Worm (Caenorhabditis elegans) whole organism, L4 larva: Measurements from ENCODE around the gene phdh-1.

Source experiments
- D1046.2 ChIP-seq: fragments of 200-800 bp; sonication (Bioruptor generic); IDR thresholded peaks from 2 replicates; pipeline ENCODE4 v1.3.6; 2022; ENCODE audit warnings: missing genetic modification characterization, missing compliant biosample characterization
- F26F4.8 ChIP-seq: fragments of 200-800 bp; sonication (Bioruptor generic); conservative IDR thresholded peaks from 2 replicates; pipeline ENCODE4 v1.3.6; 2022; ENCODE audit warnings: missing genetic modification characterization, missing compliant biosample characterization
- F37D6.2 ChIP-seq: sonication (generic microtip); optimal IDR thresholded peaks from 2 replicates; lab custom pipeline; 2016; ENCODE audit warnings: mild to moderate bottlenecking, missing genetic modification characterization, missing compliant biosample characterization
- F44E2.7 ChIP-seq: fragments of 200-800 bp; sonication (Bioruptor generic); IDR thresholded peaks from 2 replicates; pipeline ENCODE4 v2.1.2; 2022; ENCODE audit warnings: missing genetic modification characterization, missing compliant biosample characterization
- Y48G9A.11 ChIP-seq: fragments of 200-800 bp; sonication (Bioruptor generic); IDR thresholded peaks from 2 replicates; pipeline ENCODE4 v1.3.6; 2022; ENCODE audit warnings: missing genetic modification reagents, missing genetic modification characterization, missing compliant biosample characterization
- Y5F2A.4 ChIP-seq: fragments of 200-800 bp; sonication (Bioruptor generic); optimal IDR thresholded peaks from 2 replicates; lab custom pipeline; 2018; ENCODE audit warnings: mild to moderate bottlenecking, missing genetic modification characterization, missing compliant biosample characterization
- ZK337.2 ChIP-seq: fragments of 200-800 bp; sonication (Bioruptor generic); IDR thresholded peaks from 2 replicates; pipeline ENCODE4 v1.3.6; 2022; ENCODE audit warnings: missing genetic modification reagents, missing genetic modification characterization, missing compliant biosample characterization
- attf-4 ChIP-seq: sonication (generic microtip); optimal IDR thresholded peaks from 3 replicates; lab custom pipeline; 2017; ENCODE audit warnings: missing biosample characterization, missing genetic modification characterization
- ceh-20 ChIP-seq: fragments of 200-800 bp; sonication (Bioruptor generic); IDR thresholded peaks from 2 replicates; pipeline ENCODE4 v1.3.6; 2022; ENCODE audit warnings: missing genetic modification reagents, missing genetic modification characterization, missing compliant biosample characterization
- ceh-44 ChIP-seq: fragments of 200-800 bp; sonication (Bioruptor generic); IDR thresholded peaks from 2 replicates; pipeline ENCODE4 v1.3.6; 2022; ENCODE audit warnings: missing genetic modification reagents, missing genetic modification characterization, missing compliant biosample characterization
- ctbp-1 ChIP-seq: fragments of 200-800 bp; sonication (Bioruptor generic); IDR thresholded peaks from 2 replicates; pipeline ENCODE4 v1.3.6; 2022; ENCODE audit warnings: missing genetic modification reagents, missing genetic modification characterization, missing compliant biosample characterization
- daf-12 ChIP-seq: fragments of 150-350 bp; optimal IDR thresholded peaks from 2 replicates; lab custom pipeline; 2014; ENCODE audit warnings: missing biosample characterization, missing genetic modification reagents, missing genetic modification characterization
- daf-16 ChIP-seq, 3 experiments: sonication (generic microtip); optimal IDR thresholded peaks; 2 replicates each; lab custom pipeline; 2016 to 2017; ENCODE audit warnings: missing genetic modification characterization in 3 of 3, missing genetic modification reagents in 3 of 3, mild to moderate bottlenecking in 2 of 3, missing compliant biosample characterization in 2 of 3, missing biosample characterization in 1 of 3, moderate library complexity in 1 of 3
- daf-19 ChIP-seq: fragments of 200-800 bp; sonication (Bioruptor generic); conservative IDR thresholded peaks from 2 replicates; pipeline ENCODE4 v1.3.6; 2022; ENCODE audit warnings: missing genetic modification characterization, missing compliant biosample characterization
- daf-8 ChIP-seq: fragments of 200-800 bp; sonication (Bioruptor generic); IDR thresholded peaks from 2 replicates; pipeline ENCODE4 v1.3.6; 2022; ENCODE audit warnings: missing genetic modification characterization, missing compliant biosample characterization
- duxl-1 ChIP-seq: sonication (generic microtip); optimal IDR thresholded peaks from 2 replicates; lab custom pipeline; 2016; ENCODE audit warnings: mild to moderate bottlenecking, missing genetic modification characterization, moderate library complexity, missing compliant biosample characterization; ENCODE audit not compliant: poor library complexity
- egl-43 ChIP-seq: fragments of 200-800 bp; sonication (Bioruptor generic); IDR thresholded peaks from 2 replicates; pipeline ENCODE4 v1.3.6; 2022; ENCODE audit warnings: missing genetic modification reagents, missing genetic modification characterization, missing compliant biosample characterization
- hif-1 ChIP-seq, 2 experiments: sonication (generic microtip); optimal IDR thresholded peaks; 2 replicates each; lab custom pipeline; 2016 to 2017; ENCODE audit warnings: missing compliant biosample characterization in 2 of 2, missing genetic modification characterization in 2 of 2, missing genetic modification reagents in 2 of 2, missing genotype in 2 of 2, mild to moderate bottlenecking in 1 of 2
- hlh-11 ChIP-seq: fragments of 200-800 bp; sonication (Bioruptor generic); optimal IDR thresholded peaks from 2 replicates; lab custom pipeline; 2018; ENCODE audit warnings: mild to moderate bottlenecking, missing genetic modification characterization, missing compliant biosample characterization
- hlh-30 ChIP-seq: sonication (generic microtip); optimal IDR thresholded peaks from 2 replicates; lab custom pipeline; 2017; ENCODE audit warnings: antibody characterized with exemption, mild to moderate bottlenecking, missing genetic modification characterization, missing compliant biosample characterization; ENCODE audit not compliant: insufficient read depth
- hmg-1.1 ChIP-seq: fragments of 200-800 bp; sonication (Bioruptor generic); IDR thresholded peaks from 2 replicates; pipeline ENCODE4 v1.3.6; 2022; ENCODE audit warnings: missing genetic modification reagents, missing genetic modification characterization, missing compliant biosample characterization
- jun-1 ChIP-seq: fragments of 150-350 bp; optimal IDR thresholded peaks from 2 replicates; lab custom pipeline; 2014; ENCODE audit warnings: missing biosample characterization, missing genetic modification reagents, missing genetic modification characterization
- lim-7 ChIP-seq: fragments of 200-800 bp; sonication (Bioruptor generic); IDR thresholded peaks from 2 replicates; pipeline ENCODE4 v1.3.6; 2022; ENCODE audit warnings: missing genetic modification characterization, missing compliant biosample characterization
- madf-9 ChIP-seq: fragments of 200-800 bp; sonication (Bioruptor generic); conservative IDR thresholded peaks from 2 replicates; pipeline ENCODE4 v1.3.6; 2022; ENCODE audit warnings: missing genetic modification reagents, missing genetic modification characterization, missing compliant biosample characterization
- mdl-1 ChIP-seq, 2 experiments: fragments of 150-350 bp in 1 of 2; sonication (generic microtip) in 1 of 2; optimal IDR thresholded peaks; 2 replicates each; lab custom pipeline; 2014 to 2017; ENCODE audit warnings: missing biosample characterization in 2 of 2, missing genetic modification characterization in 2 of 2
- mdt-29 ChIP-seq: fragments of 200-800 bp; sonication (Bioruptor generic); IDR thresholded peaks from 2 replicates; pipeline ENCODE4 v1.3.6; 2022; ENCODE audit warnings: missing genetic modification reagents, missing genetic modification characterization, missing compliant biosample characterization
- mep-1 ChIP-seq: fragments of 150-350 bp; sonication (generic microtip); optimal IDR thresholded peaks from 3 replicates; lab custom pipeline; 2014; ENCODE audit warnings: missing biosample characterization, missing genetic modification characterization
- nhr-10 ChIP-seq: fragments of 150-350 bp; optimal IDR thresholded peaks from 2 replicates; lab custom pipeline; 2014; ENCODE audit warnings: missing biosample characterization, missing genetic modification characterization
- nhr-102 ChIP-seq: sonication (generic microtip); optimal IDR thresholded peaks from 2 replicates; lab custom pipeline; 2016; ENCODE audit warnings: mild to moderate bottlenecking, missing genetic modification characterization, moderate library complexity, missing compliant biosample characterization
- nhr-6 ChIP-seq: fragments of 150-350 bp; optimal IDR thresholded peaks from 2 replicates; lab custom pipeline; 2014; ENCODE audit warnings: missing biosample characterization, missing genetic modification characterization
- nhr-76 ChIP-seq: fragments of 150-350 bp; optimal IDR thresholded peaks from 2 replicates; lab custom pipeline; 2014; ENCODE audit warnings: missing biosample characterization, missing genetic modification characterization
- nhr-77 ChIP-seq: fragments of 150-350 bp; optimal IDR thresholded peaks from 2 replicates; lab custom pipeline; 2014; ENCODE audit warnings: missing biosample characterization, missing genetic modification characterization
- pha-4 ChIP-seq, 2 experiments: fragments of 150-350 bp in 1 of 2; fragments of 200-800 bp in 1 of 2; sonication (Bioruptor generic) in 1 of 2; IDR thresholded peaks in 1 of 2; optimal IDR thresholded peaks in 1 of 2; 2 replicates each; pipeline versions ENCODE4 v1.3.6 to Lab custom; 2014 to 2022; ENCODE audit warnings: missing genetic modification characterization in 2 of 2, missing genetic modification reagents in 2 of 2, missing biosample characterization in 1 of 2, missing compliant biosample characterization in 1 of 2
- saeg-2 ChIP-seq: fragments of 200-800 bp; sonication (Bioruptor generic); IDR thresholded peaks from 2 replicates; pipeline ENCODE4 v1.3.6; 2022; ENCODE audit warnings: missing genetic modification reagents, missing genetic modification characterization, missing compliant biosample characterization
- sdz-12 ChIP-seq: fragments of 200-800 bp; sonication (Bioruptor generic); optimal IDR thresholded peaks from 2 replicates; lab custom pipeline; 2018; ENCODE audit warnings: mild to moderate bottlenecking, missing genetic modification characterization, missing compliant biosample characterization
- set-16 ChIP-seq: fragments of 200-800 bp; sonication (Bioruptor generic); IDR thresholded peaks from 2 replicates; pipeline ENCODE4 v1.3.6; 2022; ENCODE audit warnings: missing genetic modification reagents, missing genetic modification characterization, missing compliant biosample characterization
- spr-3 ChIP-seq: fragments of 200-800 bp; sonication (Bioruptor generic); optimal IDR thresholded peaks from 2 replicates; lab custom pipeline; 2018; ENCODE audit warnings: mild to moderate bottlenecking, missing genetic modification characterization, missing compliant biosample characterization
- unc-39 ChIP-seq: sonication (generic microtip); optimal IDR thresholded peaks from 2 replicates; lab custom pipeline; 2017; ENCODE audit warnings: missing biosample characterization, missing genetic modification characterization
- unc-62 ChIP-seq, 3 experiments: fragments of 150-350 bp in 1 of 3; sonication (generic microtip); optimal IDR thresholded peaks in 2 of 3; peaks in 1 of 3; 1 replicate in 1 of 3; 2 replicates in 2 of 3; lab custom pipeline; 2014 to 2017; ENCODE audit warnings: missing biosample characterization in 3 of 3, missing genetic modification characterization in 3 of 3, missing genetic modification reagents in 3 of 3, missing genotype in 1 of 3
- zfp-2 ChIP-seq: sonication (generic microtip); optimal IDR thresholded peaks from 2 replicates; lab custom pipeline; 2016; ENCODE audit warnings: mild to moderate bottlenecking, missing genetic modification characterization, missing compliant biosample characterization
- zfp-3 ChIP-seq: fragments of 200-800 bp; sonication (Bioruptor generic); conservative IDR thresholded peaks from 2 replicates; pipeline ENCODE4 v1.3.6; 2022; ENCODE audit warnings: missing genetic modification reagents, missing genetic modification characterization, missing compliant biosample characterization
- zip-2 ChIP-seq: fragments of 150-350 bp; optimal IDR thresholded peaks from 2 replicates; lab custom pipeline; 2014; ENCODE audit warnings: missing biosample characterization, missing genetic modification characterization
- ztf-11 ChIP-seq: fragments of 150-350 bp; optimal IDR thresholded peaks from 2 replicates; lab custom pipeline; 2014; ENCODE audit warnings: missing biosample characterization, missing genetic modification characterization

The phdh-1 gene

DNA sequence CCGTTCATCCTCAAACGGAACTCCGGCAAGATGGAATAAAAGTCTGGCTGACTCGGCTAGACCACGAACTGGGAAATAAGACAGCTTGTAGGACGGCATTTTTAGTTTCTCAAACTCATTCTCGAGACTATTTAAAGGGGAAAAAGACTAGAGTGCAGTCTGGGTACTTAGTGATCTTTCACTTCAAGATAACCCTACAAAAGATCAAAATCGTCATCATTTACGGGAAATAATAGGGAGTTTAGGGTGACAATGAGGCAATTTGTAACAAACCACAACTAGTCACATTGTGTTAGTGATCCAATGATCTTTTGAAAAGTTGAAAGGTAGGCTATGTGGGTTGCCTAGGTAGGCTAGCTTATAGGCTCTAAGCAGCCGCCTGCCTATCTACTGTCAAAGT, 22.3 kb downstream of the phdh-1 start, which contains the start of gene gst-14:
gst-14 (minus strand) TSS at position 101 of the 400 bp plus-strand sequence.
- TF ChIP-seq Y48G9A.11 (GFP tag; lab: Robert Waterston, UW): no peak
- no peak for TF ChIP-seq hif-1 (tag; optimal IDR thresholded peaks at IDR 0.05; lab: Kevin White, UChicago)
- TF ChIP-seq ZK337.2 (GFP tag; lab: Robert Waterston, UW): no peak
- no peak for TF ChIP-seq attf-4 (tag; lab: Kevin White, UChicago)
- no peak for TF ChIP-seq madf-9 (GFP tag; lab: Robert Waterston, UW)
- no peak for TF ChIP-seq ceh-20
- no peak for TF ChIP-seq hlh-30
- TF ChIP-seq zip-2: no peak
- no peak for TF ChIP-seq lim-7
- no peak for TF ChIP-seq daf-19
- no peak for TF ChIP-seq hmg-1.1 (GFP tag; lab: Robert Waterston, UW)
- no peak for TF ChIP-seq mdt-29 (GFP tag; lab: Robert Waterston, UW)
- no peak for TF ChIP-seq unc-62 (GFP tag; optimal IDR thresholded peaks at IDR 0.05 in 1 of 2; lab: Kevin White, UChicago)
- no peak for TF ChIP-seq unc-62 (tag; optimal IDR thresholded peaks at IDR 0.05; lab: Kevin White, UChicago)
- no peak for TF ChIP-seq daf-8 (GFP tag; lab: Robert Waterston, UW)
- no peak for TF ChIP-seq unc-39 (tag; lab: Kevin White, UChicago)
- TF ChIP-seq D1046.2: no peak
- TF ChIP-seq ceh-44 (GFP tag; lab: Robert Waterston, UW): no peak
- no peak for TF ChIP-seq nhr-77 (tag; lab: Kevin White, UChicago)
- TF ChIP-seq, all 104 proteins: peak for 0

DNA sequence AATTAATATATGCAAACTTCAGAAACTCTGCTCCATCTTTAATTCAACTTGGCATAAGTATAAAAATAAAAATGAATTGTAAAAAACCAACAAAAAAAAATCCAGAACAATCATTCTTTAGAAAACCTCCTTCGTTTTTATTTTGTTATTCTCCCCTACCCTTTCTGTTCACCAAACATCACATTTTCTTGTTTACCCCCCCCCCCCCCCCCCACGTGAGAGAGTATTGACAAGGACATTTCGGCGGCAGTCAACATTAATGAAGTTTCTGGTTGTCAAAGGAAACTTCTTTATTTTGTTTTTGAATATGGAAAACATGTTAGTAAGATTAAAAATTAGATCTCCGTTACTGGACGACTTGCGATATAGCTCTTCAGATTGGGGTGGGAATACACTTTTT, 23.8 kb downstream of the phdh-1 start:
- TF ChIP-seq nhr-6 (tag; lab: Kevin White, UChicago) (no peak), Y5F2A.4 (GFP tag; lab: Kevin White, UChicago) (no peak), daf-8 (GFP tag; lab: Robert Waterston, UW) (no peak), jun-1 (tag; lab: Kevin White, UChicago) (no peak), F37D6.2 (tag; lab: Kevin White, UChicago) (no peak), unc-39 (tag; lab: Kevin White, UChicago) (no peak), daf-12 (tag; lab: Kevin White, UChicago) (no peak), unc-62 (GFP tag; optimal IDR thresholded peaks at IDR 0.05 in 1 of 2; lab: Kevin White, UChicago) (no peak), unc-62 (tag; optimal IDR thresholded peaks at IDR 0.05; lab: Kevin White, UChicago) (no peak), pha-4 (GFP tag; IDR thresholded peaks at IDR 0.05; lab: Robert Waterston, UW) (no peak), pha-4 (tag; optimal IDR thresholded peaks at IDR 0.05; lab: Kevin White, UChicago) (no peak), nhr-10 (tag; lab: Kevin White, UChicago) (no peak), zfp-2 (tag; lab: Kevin White, UChicago) (no peak), F26F4.8 (GFP tag; lab: Robert Waterston, UW) (no peak), nhr-102 (no peak), daf-16 (GFP tag; optimal IDR thresholded peaks at IDR 0.05; lab: Kevin White, UChicago) (no peak), daf-16 (tag; optimal IDR thresholded peaks at IDR 0.05; lab: Kevin White, UChicago) (peak; percentile 90), Y48G9A.11 (GFP tag; lab: Robert Waterston, UW) (no peak), hlh-30 (peak; percentile 18), duxl-1 (tag; lab: Kevin White, UChicago) (no peak), nhr-76 (tag; lab: Kevin White, UChicago) (no peak), ceh-20 (no peak), ctbp-1 (GFP tag; lab: Robert Waterston, UW) (no peak), set-16 (GFP tag; lab: Robert Waterston, UW) (no peak), sdz-12 (GFP tag; lab: Kevin White, UChicago) (no peak), egl-43 (no peak), mdl-1 (tag; optimal IDR thresholded peaks at IDR 0.05; lab: Kevin White, UChicago) (peak in 1 of 2 experiments; percentile 44), ztf-11 (tag; lab: Kevin White, UChicago) (no peak), saeg-2 (GFP tag; lab: Robert Waterston, UW) (no peak), mep-1 (tag; lab: Kevin White, UChicago) (no peak), hif-1 (tag; optimal IDR thresholded peaks at IDR 0.05; lab: Kevin White, UChicago) (no peak), zfp-3 (no peak), F44E2.7 (GFP tag; lab: Robert Waterston, UW) (no peak), zip-2 (no peak), spr-3 (GFP tag; lab: Kevin White, UChicago) (no peak), hlh-11 (tag; lab: Kevin White, UChicago) (peak; percentile 62)
